Worm (Caenorhabditis elegans) whole organism, L1 larva: ENCODE results near the gene F14F9.4.

ENCODE experiments used
- C04F5.9 ChIP-seq: sonication (generic microtip); optimal IDR thresholded peaks from 2 replicates; lab custom pipeline; 2016; ENCODE audit warnings: missing genetic modification characterization, missing compliant biosample characterization
- ceh-8 ChIP-seq: fragments of 200-800 bp; sonication (Bioruptor generic); optimal IDR thresholded peaks from 2 replicates; lab custom pipeline; 2018; ENCODE audit warnings: mild to moderate bottlenecking, missing genetic modification characterization, moderate library complexity, missing compliant biosample characterization
- ceh-82 ChIP-seq, 3 experiments: fragments of 150-350 bp in 1 of 3; sonication (generic microtip) in 2 of 3; optimal IDR thresholded peaks; 2 replicates each; lab custom pipeline; 2014 to 2017; ENCODE audit warnings: missing biosample characterization in 3 of 3, missing genetic modification characterization in 3 of 3
- ceh-90 ChIP-seq: sonication (generic microtip); optimal IDR thresholded peaks from 2 replicates; lab custom pipeline; 2016; ENCODE audit warnings: missing genetic modification characterization, missing compliant biosample characterization
- ces-1 ChIP-seq: fragments of 150-350 bp; optimal IDR thresholded peaks from 2 replicates; lab custom pipeline; 2014; ENCODE audit warnings: missing biosample characterization, missing genetic modification reagents, missing genetic modification characterization
- dpl-1 ChIP-seq, 3 experiments: fragments of 150-350 bp in 2 of 3; sonication (generic microtip) in 1 of 3; optimal IDR thresholded peaks; 2 replicates each; lab custom pipeline; 2014 to 2017; ENCODE audit warnings: missing biosample characterization in 3 of 3, missing genetic modification characterization in 3 of 3, missing genetic modification reagents in 3 of 3
- efl-1 ChIP-seq, 4 experiments: fragments of 150-350 bp; optimal IDR thresholded peaks in 3 of 4; peaks in 1 of 4; 1 replicate in 1 of 4; 2 replicates in 3 of 4; lab custom pipeline; 2014; ENCODE audit warnings: missing biosample characterization in 2 of 4, missing genetic modification characterization in 2 of 4, missing genetic modification reagents in 2 of 4
- egl-27 ChIP-seq, 2 experiments: fragments of 150-350 bp in 1 of 2; sonication (generic microtip); optimal IDR thresholded peaks; 3 replicates each; lab custom pipeline; 2017 to 2018; ENCODE audit warnings: missing biosample characterization in 2 of 2, missing genetic modification characterization in 2 of 2, missing genetic modification reagents in 2 of 2
- fos-1 ChIP-seq: fragments of 150-350 bp; optimal IDR thresholded peaks from 2 replicates; lab custom pipeline; 2014; ENCODE audit warnings: missing biosample characterization, missing genetic modification characterization
- grh-1 ChIP-seq: fragments of 200-800 bp; sonication (Bioruptor generic); IDR thresholded peaks from 2 replicates; pipeline ENCODE4 v1.3.6; 2022; ENCODE audit warnings: missing genetic modification reagents, missing genetic modification characterization, missing compliant biosample characterization
- hlh-17 ChIP-seq: fragments of 200-800 bp; sonication (Bioruptor generic); optimal IDR thresholded peaks from 2 replicates; lab custom pipeline; 2018; ENCODE audit warnings: missing genetic modification characterization, mild to moderate bottlenecking, missing compliant biosample characterization, moderate library complexity, borderline replicate concordance
- irx-1 ChIP-seq: sonication (generic microtip); optimal IDR thresholded peaks from 2 replicates; lab custom pipeline; 2016; ENCODE audit warnings: missing genetic modification characterization, missing compliant biosample characterization
- isw-1 ChIP-seq: fragments of 200-800 bp; sonication (Bioruptor generic); IDR thresholded peaks from 2 replicates; pipeline ENCODE4 v1.3.6; 2022; ENCODE audit warnings: missing genetic modification characterization, missing compliant biosample characterization
- lin-13 ChIP-seq: fragments of 150-350 bp; optimal IDR thresholded peaks from 2 replicates; lab custom pipeline; 2014; ENCODE audit warnings: missing biosample characterization, missing genetic modification reagents, missing genetic modification characterization
- lin-15B ChIP-seq: fragments of 150-350 bp; sonication (generic microtip); optimal IDR thresholded peaks from 3 replicates; lab custom pipeline; 2014; ENCODE audit warnings: missing biosample characterization, missing genetic modification characterization
- lin-39 ChIP-seq: fragments of 150-350 bp; optimal IDR thresholded peaks from 2 replicates; lab custom pipeline; 2014; ENCODE audit warnings: missing biosample characterization, missing genetic modification reagents, missing genetic modification characterization
- mdl-1 ChIP-seq, 2 experiments: fragments of 150-350 bp; optimal IDR thresholded peaks; 2 replicates each; lab custom pipeline; 2014 to 2017; ENCODE audit warnings: missing biosample characterization in 2 of 2, missing genetic modification characterization in 2 of 2, inconsistent platforms in 1 of 2
- mef-2 ChIP-seq: fragments of 150-350 bp; optimal IDR thresholded peaks from 2 replicates; lab custom pipeline; 2014; ENCODE audit warnings: missing biosample characterization, missing genetic modification characterization
- mep-1 ChIP-seq: fragments of 150-350 bp; optimal IDR thresholded peaks from 2 replicates; lab custom pipeline; 2014; ENCODE audit warnings: missing biosample characterization, missing genetic modification characterization
- nhr-12 ChIP-seq: sonication (generic microtip); optimal IDR thresholded peaks from 2 replicates; lab custom pipeline; 2017; ENCODE audit warnings: missing biosample characterization, missing genetic modification characterization
- nhr-28 ChIP-seq: fragments of 150-350 bp; optimal IDR thresholded peaks from 2 replicates; lab custom pipeline; 2014; ENCODE audit warnings: missing biosample characterization, missing genetic modification characterization
- nhr-77 ChIP-seq: fragments of 150-350 bp; optimal IDR thresholded peaks from 2 replicates; lab custom pipeline; 2014; ENCODE audit warnings: missing biosample characterization, missing genetic modification characterization
- nhr-84 ChIP-seq: sonication (generic microtip); optimal IDR thresholded peaks from 2 replicates; lab custom pipeline; 2017; ENCODE audit warnings: missing biosample characterization, missing genetic modification characterization
- nhr-90 ChIP-seq: sonication (generic microtip); optimal IDR thresholded peaks from 2 replicates; lab custom pipeline; 2016; ENCODE audit warnings: mild to moderate bottlenecking, missing genetic modification characterization, missing compliant biosample characterization; ENCODE audit not compliant: poor library complexity
- pqm-1 ChIP-seq: sonication (generic microtip); optimal IDR thresholded peaks from 3 replicates; lab custom pipeline; 2017; ENCODE audit warnings: missing biosample characterization, missing genetic modification characterization
- rnt-1 ChIP-seq: sonication (generic microtip); optimal IDR thresholded peaks from 2 replicates; lab custom pipeline; 2016; ENCODE audit warnings: mild to moderate bottlenecking, missing genetic modification characterization, moderate library complexity, missing compliant biosample characterization
- swsn-7 ChIP-seq: sonication (generic microtip); optimal IDR thresholded peaks from 2 replicates; lab custom pipeline; 2016; ENCODE audit warnings: missing genetic modification characterization, missing compliant biosample characterization
- tbx-2 ChIP-seq: sonication (generic microtip); optimal IDR thresholded peaks from 2 replicates; lab custom pipeline; 2016; ENCODE audit warnings: missing genetic modification characterization, missing compliant biosample characterization
- vab-15 ChIP-seq: sonication (generic microtip); optimal IDR thresholded peaks from 2 replicates; lab custom pipeline; 2017; ENCODE audit warnings: missing genotype, mild to moderate bottlenecking, missing genetic modification characterization, missing compliant biosample characterization
- zag-1 ChIP-seq: fragments of 150-350 bp; optimal IDR thresholded peaks from 2 replicates; lab custom pipeline; 2014; ENCODE audit warnings: missing biosample characterization, missing genetic modification characterization
- ztf-11 ChIP-seq, 2 experiments: sonication (generic microtip); optimal IDR thresholded peaks; 2 replicates each; lab custom pipeline; 2016 to 2017; ENCODE audit warnings: missing genetic modification characterization in 2 of 2, missing biosample characterization in 1 of 2, missing compliant biosample characterization in 1 of 2
- ztf-4 ChIP-seq: fragments of 150-350 bp; optimal IDR thresholded peaks from 2 replicates; lab custom pipeline; 2014; ENCODE audit warnings: missing biosample characterization, missing genetic modification characterization

The F14F9.4 gene

DNA sequence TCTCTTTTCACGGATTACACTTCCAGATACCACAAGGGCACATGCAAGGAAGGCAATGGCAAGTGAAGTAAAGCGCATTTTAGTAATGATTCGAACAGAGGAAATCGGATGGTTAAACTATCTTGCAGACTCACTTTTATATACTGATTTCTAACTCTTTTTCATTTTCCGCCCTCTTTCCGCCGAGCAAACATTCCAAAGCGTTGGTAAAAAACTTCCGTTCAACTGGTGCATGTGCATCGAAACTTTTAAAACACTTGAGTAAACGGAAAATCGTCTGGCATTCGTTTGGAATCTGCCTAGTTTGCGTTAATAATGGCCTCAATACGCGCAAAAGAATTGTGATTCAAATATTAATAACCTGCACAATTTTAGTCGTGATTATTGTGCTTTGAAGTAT is 32.1 kb downstream of the F14F9.4 start, which contains the start of gene abu-7:
abu-7 (minus strand) TSS at position 101 of the 400 bp plus-strand sequence.
- TF ChIP-seq lin-13 (GFP tag; lab: Kevin White, UChicago) (no peak), dpl-1 (GFP tag; optimal IDR thresholded peaks at IDR 0.05; lab: Kevin White, UChicago) (no peak), mef-2 (tag; lab: Kevin White, UChicago) (no peak), ztf-4 (tag; lab: Kevin White, UChicago) (no peak), irx-1 (no peak), nhr-12 (tag; lab: Kevin White, UChicago) (no peak), ceh-90 (tag; lab: Kevin White, UChicago) (no peak), fos-1 (tag; lab: Kevin White, UChicago) (no peak), swsn-7 (tag; lab: Kevin White, UChicago) (no peak), ceh-8 (GFP tag; lab: Kevin White, UChicago) (no peak), hlh-17 (GFP tag; lab: Kevin White, UChicago) (no peak), tbx-2 (tag; lab: Kevin White, UChicago) (no peak)
- TF ChIP-seq, all 84 proteins: peak for 0

- TF ChIP-seq ces-1 (GFP tag; lab: Kevin White, UChicago) (no peak), efl-1 (optimal IDR thresholded peaks at IDR 0.05; lab: Kevin White, UChicago) (no peak), efl-1 (GFP tag; optimal IDR thresholded peaks at IDR 0.05 in 1 of 2; lab: Kevin White, UChicago) (peak in 1 of 2 experiments; percentile 70)
Observed at ce11 chrV:5165426-5165825, 32.9 kb downstream of the F14F9.4 start, which contains the start of gene srw-140. TSS of gene srw-140 (plus strand) at chrV:5165726.

ce11 chrV:5169586-5169985 is 37.0 kb downstream of the F14F9.4 start, which contains the start of gene srt-64:
TSS of gene srt-64 (minus strand) at chrV:5169686.
- no peak for TF ChIP-seq nhr-84
- TF ChIP-seq mep-1 (tag; lab: Kevin White, UChicago) = no peak
- TF ChIP-seq nhr-90 (tag; lab: Kevin White, UChicago) = no peak
- TF ChIP-seq lin-39 (tag; lab: Kevin White, UChicago) = no peak
- no peak for TF ChIP-seq zag-1 (tag; lab: Kevin White, UChicago)
- no peak for TF ChIP-seq rnt-1 (tag; lab: Kevin White, UChicago)
- no peak for TF ChIP-seq grh-1 (GFP tag; lab: Robert Waterston, UW)
- TF ChIP-seq ztf-11 (tag; optimal IDR thresholded peaks at IDR 0.05; lab: Kevin White, UChicago) = no peak
- no peak for TF ChIP-seq egl-27 (tag; optimal IDR thresholded peaks at IDR 0.05; lab: Kevin White, UChicago)
- no peak for TF ChIP-seq ceh-82 (tag; optimal IDR thresholded peaks at IDR 0.05; lab: Kevin White, UChicago)
- no peak for TF ChIP-seq vab-15
- no peak for TF ChIP-seq isw-1 (GFP tag; lab: Robert Waterston, UW)
- no peak for TF ChIP-seq nhr-28 (tag; lab: Kevin White, UChicago)
- no peak for TF ChIP-seq pqm-1 (tag; lab: Kevin White, UChicago)
- TF ChIP-seq lin-15B (tag; lab: Kevin White, UChicago) = no peak
- TF ChIP-seq C04F5.9 = no peak
- no peak for TF ChIP-seq nhr-77 (tag; lab: Kevin White, UChicago)

- TF ChIP-seq mdl-1 (tag; optimal IDR thresholded peaks at IDR 0.05; lab: Kevin White, UChicago) = no peak
- TF ChIP-seq nhr-90 (tag; lab: Kevin White, UChicago) = no peak
- TF ChIP-seq ztf-11 (tag; optimal IDR thresholded peaks at IDR 0.05; lab: Kevin White, UChicago) = no peak
- no peak for TF ChIP-seq nhr-12 (tag; lab: Kevin White, UChicago)
- TF ChIP-seq tbx-2 (tag; lab: Kevin White, UChicago) = no peak
Observed at ce11 chrV:5172833-5173232, 40.3 kb downstream of the F14F9.4 start, which contains the start of gene srt-65. TSS of gene srt-65 (minus strand) at chrV:5172933.

ce11 chrV:5177209-5177608 is 44.7 kb downstream of the F14F9.4 start, which contains the start of gene ugt-51:
TSS of gene ugt-51 (minus strand) at chrV:5177309.
- TF ChIP-seq irx-1 (no peak), efl-1 (optimal IDR thresholded peaks at IDR 0.05; lab: Kevin White, UChicago) (no peak), efl-1 (GFP tag; optimal IDR thresholded peaks at IDR 0.05 in 1 of 2; lab: Kevin White, UChicago) (peak in 1 of 2 experiments; percentile 49)
- TF ChIP-seq, all 84 proteins: peak for 1
